Fruit fly (Drosophila melanogaster) whole organism, embryonic: ENCODE measurements around the gene wus.

Experiments
- ATbp ChIP-seq: fragments of 200-800 bp; sonication (Bioruptor generic); optimal IDR thresholded peaks from 2 replicates; lab custom pipeline; 2017; ENCODE audit warnings: missing biosample characterization, mild to moderate bottlenecking, missing genetic modification characterization, missing genetic modification reagents
- Aef1 ChIP-seq: fragments of 200-800 bp; sonication (Bioruptor generic); IDR thresholded peaks from 3 replicates; pipeline ENCODE4 v1.3.6; 2022; ENCODE audit warnings: missing biosample characterization, missing genetic modification characterization
- Bgb ChIP-seq: fragments of 200-800 bp; sonication (Bioruptor generic); IDR thresholded peaks from 2 replicates; pipeline ENCODE4 v1.3.6; 2022; ENCODE audit warnings: missing biosample characterization, missing genetic modification characterization; ENCODE audit not compliant: partially characterized antibody
- Bteb2 ChIP-seq: fragments of 200-800 bp; sonication (Bioruptor generic); optimal IDR thresholded peaks from 2 replicates; lab custom pipeline; 2016; ENCODE audit warnings: missing biosample characterization, missing genetic modification characterization
- CG10543 ChIP-seq: fragments of 200-800 bp; sonication (Bioruptor generic); optimal IDR thresholded peaks from 3 replicates; lab custom pipeline; 2017; ENCODE audit warnings: missing biosample characterization, mild to moderate bottlenecking, missing genetic modification characterization, moderate library complexity
- CG10979 ChIP-seq: fragments of 200-800 bp; sonication (Bioruptor generic); optimal IDR thresholded peaks from 2 replicates; lab custom pipeline; 2018; ENCODE audit warnings: missing biosample characterization, mild to moderate bottlenecking, missing genetic modification characterization, moderate library complexity
- CG11093 ChIP-seq: fragments of 200-800 bp; sonication (Bioruptor generic); IDR thresholded peaks from 3 replicates; pipeline ENCODE4 v1.3.6; 2022; ENCODE audit warnings: missing biosample characterization, missing genetic modification characterization
- CG12071 ChIP-seq: fragments of 200-800 bp; sonication (Bioruptor generic); optimal IDR thresholded peaks from 3 replicates; lab custom pipeline; 2018; ENCODE audit warnings: missing biosample characterization, mild to moderate bottlenecking, missing genetic modification characterization
- CG14014 ChIP-seq: fragments of 200-800 bp; sonication (Bioruptor generic); IDR thresholded peaks from 2 replicates; pipeline ENCODE4 v1.3.6; 2022; ENCODE audit warnings: missing biosample characterization, missing genetic modification characterization
- CG1529 ChIP-seq: fragments of 200-800 bp; sonication (Bioruptor generic); optimal IDR thresholded peaks from 3 replicates; lab custom pipeline; 2018; ENCODE audit warnings: missing biosample characterization, missing genetic modification characterization
- CG18599 ChIP-seq: fragments of 200-800 bp; sonication (Bioruptor generic); optimal IDR thresholded peaks from 3 replicates; lab custom pipeline; 2017; ENCODE audit warnings: missing biosample characterization, missing genetic modification characterization, mild to moderate bottlenecking, moderate library complexity, missing genetic modification reagents
- CG2678 ChIP-seq: fragments of 200-800 bp; sonication (Bioruptor generic); optimal IDR thresholded peaks from 3 replicates; lab custom pipeline; 2019; ENCODE audit warnings: missing biosample characterization, mild to moderate bottlenecking, missing genetic modification characterization, moderate library complexity
- CG2875 ChIP-seq: fragments of 200-800 bp; sonication (Bioruptor generic); optimal IDR thresholded peaks from 2 replicates; lab custom pipeline; 2017; ENCODE audit warnings: missing biosample characterization, mild to moderate bottlenecking, missing genetic modification characterization, missing genetic modification reagents
- CG2889 ChIP-seq: fragments of 200-800 bp; sonication (Bioruptor generic); IDR thresholded peaks from 3 replicates; pipeline ENCODE4 v1.3.6; 2022; ENCODE audit warnings: missing biosample characterization, missing genetic modification characterization
- CG3065 ChIP-seq: fragments of 200-800 bp; sonication (Bioruptor generic); optimal IDR thresholded peaks from 2 replicates; lab custom pipeline; 2016; ENCODE audit warnings: missing biosample characterization, missing genetic modification characterization
- CG3995 ChIP-seq: fragments of 200-800 bp; sonication (Bioruptor generic); optimal IDR thresholded peaks from 3 replicates; lab custom pipeline; 2016; ENCODE audit warnings: missing biosample characterization, missing genetic modification characterization
- CG5245 ChIP-seq: fragments of 200-800 bp; sonication (Bioruptor generic); optimal IDR thresholded peaks from 3 replicates; lab custom pipeline; 2016; ENCODE audit warnings: missing biosample characterization, missing genetic modification characterization
- CG6254 ChIP-seq: fragments of 200-800 bp; sonication (Bioruptor generic); optimal IDR thresholded peaks from 3 replicates; lab custom pipeline; 2017; ENCODE audit warnings: mild to moderate bottlenecking, missing biosample characterization, missing genetic modification reagents, missing genetic modification characterization
- CG7786 ChIP-seq: fragments of 200-800 bp; sonication (Bioruptor generic); optimal IDR thresholded peaks from 2 replicates; lab custom pipeline; 2016; ENCODE audit warnings: missing biosample characterization, missing genetic modification characterization
- CG9932 ChIP-seq: fragments of 200-800 bp; sonication (Bioruptor generic); IDR thresholded peaks from 2 replicates; pipeline ENCODE4 v1.3.6; 2022; ENCODE audit warnings: missing biosample characterization, missing genetic modification characterization
- Dbx ChIP-seq: fragments of 200-800 bp; sonication (Bioruptor generic); IDR thresholded peaks from 3 replicates; pipeline ENCODE4 v1.3.6; 2022; ENCODE audit warnings: missing biosample characterization, missing genetic modification characterization
- Ets97D ChIP-seq: fragments of 200-800 bp; sonication (Bioruptor generic); optimal IDR thresholded peaks from 3 replicates; lab custom pipeline; 2016; ENCODE audit warnings: missing biosample characterization, missing genetic modification characterization
- Lhr ChIP-seq: fragments of 200-800 bp; sonication (Bioruptor generic); optimal IDR thresholded peaks from 3 replicates; lab custom pipeline; 2017; ENCODE audit warnings: mild to moderate bottlenecking, missing biosample characterization, missing genetic modification reagents, missing genetic modification characterization
- MBD-R2 ChIP-seq: fragments of 200-800 bp; sonication (Bioruptor generic); IDR thresholded peaks from 2 replicates; pipeline ENCODE4 v1.3.6; 2022; ENCODE audit warnings: missing biosample characterization, missing genetic modification characterization
- ase ChIP-seq: fragments of 200-800 bp; sonication (Bioruptor generic); IDR thresholded peaks from 3 replicates; pipeline ENCODE4 v1.3.6; 2022; ENCODE audit warnings: missing biosample characterization, missing genetic modification characterization
- ash1 ChIP-seq: fragments of 200-800 bp; sonication (Bioruptor generic); optimal IDR thresholded peaks from 2 replicates; lab custom pipeline; 2018; ENCODE audit warnings: missing biosample characterization, mild to moderate bottlenecking, missing genetic modification characterization
- ato ChIP-seq: fragments of 200-800 bp; sonication (Bioruptor generic); IDR thresholded peaks from 2 replicates; pipeline ENCODE4 v1.3.6; 2022; ENCODE audit warnings: missing biosample characterization, missing genetic modification characterization; ENCODE audit not compliant: partially characterized antibody
- cad ChIP-seq: fragments of >200 bp; optimal IDR thresholded peaks from 2 replicates; lab custom pipeline; 2017; ENCODE audit warnings: missing biosample characterization, missing genetic modification characterization
- chm ChIP-seq: fragments of 200-800 bp; sonication (Bioruptor generic); IDR thresholded peaks from 2 replicates; pipeline ENCODE4 v1.3.6; 2022; ENCODE audit warnings: missing biosample characterization, missing genetic modification characterization
- croc ChIP-seq: fragments of 200-800 bp; sonication (Bioruptor generic); conservative IDR thresholded peaks from 3 replicates; pipeline ENCODE4 v1.3.6; 2022; ENCODE audit warnings: missing biosample characterization, missing genetic modification characterization
- danr ChIP-seq: fragments of 200-800 bp; sonication (Bioruptor generic); IDR thresholded peaks from 2 replicates; pipeline ENCODE4 v1.3.6; 2022; ENCODE audit warnings: missing biosample characterization, missing genetic modification characterization
- ems ChIP-seq: fragments of 200-800 bp; sonication (Bioruptor generic); optimal IDR thresholded peaks from 3 replicates; lab custom pipeline; 2016; ENCODE audit warnings: missing biosample characterization, missing genetic modification characterization
- fd3F ChIP-seq: fragments of 200-800 bp; sonication (Bioruptor generic); optimal IDR thresholded peaks from 2 replicates; lab custom pipeline; 2018; ENCODE audit warnings: missing biosample characterization, mild to moderate bottlenecking, missing genetic modification characterization, moderate library complexity
- ftz-f1 ChIP-seq: fragments of 200-800 bp; sonication (Bioruptor generic); optimal IDR thresholded peaks from 2 replicates; lab custom pipeline; 2016; ENCODE audit warnings: missing biosample characterization, missing genetic modification characterization
- fu2 ChIP-seq: fragments of 200-800 bp; sonication (Bioruptor generic); optimal IDR thresholded peaks from 2 replicates; lab custom pipeline; 2016; ENCODE audit warnings: missing biosample characterization, missing genetic modification characterization
- hth ChIP-seq: fragments of >200 bp; optimal IDR thresholded peaks from 2 replicates; lab custom pipeline; 2017; ENCODE audit warnings: inconsistent platforms
- lola ChIP-seq, 3 experiments: fragments of >200 bp in 2 of 3; fragments of 200-800 bp in 1 of 3; sonication (Bioruptor generic) in 1 of 3; optimal IDR thresholded peaks; 2 replicates each; lab custom pipeline; 2017 to 2019; ENCODE audit warnings: missing biosample characterization in 3 of 3, missing genetic modification characterization in 3 of 3, mild to moderate bottlenecking in 1 of 3, moderate library complexity in 1 of 3
- mam ChIP-seq: fragments of 200-800 bp; sonication (Bioruptor generic); optimal IDR thresholded peaks from 3 replicates; lab custom pipeline; 2016; ENCODE audit warnings: missing biosample characterization, missing genetic modification characterization
- mirr ChIP-seq: fragments of 200-800 bp; sonication (Bioruptor generic); optimal IDR thresholded peaks from 3 replicates; lab custom pipeline; 2018; ENCODE audit warnings: missing biosample characterization, mild to moderate bottlenecking, missing genetic modification characterization
- nerfin-2 ChIP-seq: fragments of 200-800 bp; sonication (Bioruptor generic); IDR thresholded peaks from 2 replicates; pipeline ENCODE4 v1.3.6; 2022; ENCODE audit warnings: missing biosample characterization, missing genetic modification characterization; ENCODE audit not compliant: partially characterized antibody
- pb ChIP-seq: fragments of 200-800 bp; sonication (Bioruptor generic); optimal IDR thresholded peaks from 3 replicates; lab custom pipeline; 2016; ENCODE audit warnings: missing biosample characterization, missing genetic modification characterization
- sens ChIP-seq: fragments of 200-800 bp; sonication (Bioruptor generic); peaks from one replicate; lab custom pipeline; 2016; ENCODE audit warnings: missing biosample characterization, missing genetic modification characterization
- slp2 ChIP-seq: fragments of 200-800 bp; sonication (Bioruptor generic); optimal IDR thresholded peaks from 2 replicates; lab custom pipeline; 2016; ENCODE audit warnings: missing biosample characterization, missing genetic modification characterization
- sob ChIP-seq: fragments of 200-800 bp; sonication (Bioruptor generic); IDR thresholded peaks from 2 replicates; pipeline ENCODE4 v1.3.6; 2022; ENCODE audit warnings: missing biosample characterization, missing genetic modification characterization
- sqz ChIP-seq: fragments of 200-800 bp; sonication (Bioruptor generic); optimal IDR thresholded peaks from 3 replicates; lab custom pipeline; 2018; ENCODE audit warnings: missing biosample characterization, mild to moderate bottlenecking, missing genetic modification characterization
- sug ChIP-seq: fragments of 200-800 bp; optimal IDR thresholded peaks from 2 replicates; lab custom pipeline; 2019; ENCODE audit warnings: missing biosample characterization, mild to moderate bottlenecking, missing genetic modification characterization, moderate library complexity
- trem ChIP-seq: fragments of 200-800 bp; optimal IDR thresholded peaks from 3 replicates; lab custom pipeline; 2019; ENCODE audit warnings: missing biosample characterization, mild to moderate bottlenecking, missing genetic modification characterization, moderate library complexity
- unpg ChIP-seq: fragments of 200-800 bp; sonication (Bioruptor generic); optimal IDR thresholded peaks from 3 replicates; lab custom pipeline; 2018; ENCODE audit warnings: missing biosample characterization, mild to moderate bottlenecking, missing genetic modification characterization, moderate library complexity
- z ChIP-seq: fragments of 200-800 bp; sonication (Bioruptor generic); IDR thresholded peaks from 3 replicates; pipeline ENCODE4 v1.3.6; 2022; ENCODE audit warnings: missing biosample characterization, missing genetic modification characterization

Gene wus

dm6 chrX:16930465-16931286 is 10.0 kb downstream of the wus start:
- peak; percentile 72 for TF ChIP-seq sqz
- peak; percentile 40 for TF ChIP-seq CG5245
- TF ChIP-seq CG14014 (GFP tag; lab: Robert Waterston, UW): peak; percentile 27
- peak; percentile 66 for TF ChIP-seq CG18599
- TF ChIP-seq CG12071 (GFP tag; lab: Kevin White, UChicago): peak; percentile 40
- TF ChIP-seq ftz-f1 (GFP tag; lab: Kevin White, UChicago): no peak
- peak; percentile 91 for TF ChIP-seq sens
- peak; percentile 67 for TF ChIP-seq unpg (GFP tag; lab: Kevin White, UChicago)
- peak; percentile 39; the same call in 1 of the 3 replicates for TF ChIP-seq CG11093 (GFP tag; lab: Robert Waterston, UW)
- TF ChIP-seq sob (GFP tag; lab: Robert Waterston, UW): no peak; the same call in none of the 2 replicates
- TF ChIP-seq CG6254 (GFP tag; lab: Kevin White, UChicago): peak; percentile 54
- 0 out of 2 replicates have a peak, but pooled peaks have one; percentile 9 for TF ChIP-seq chm (GFP tag; lab: Robert Waterston, UW)
- no peak for TF ChIP-seq nerfin-2
- no peak for TF ChIP-seq CG3995 (GFP tag; lab: Kevin White, UChicago)
- TF ChIP-seq pb (GFP tag; lab: Kevin White, UChicago): no peak
- no peak for TF ChIP-seq ash1 (GFP tag; lab: Kevin White, UChicago)
- TF ChIP-seq danr (GFP tag; lab: Robert Waterston, UW): 0 out of 2 replicates have a peak, but pooled peaks have one; percentile 20
- peak; percentile 60; the same call in 1 of the 3 replicates for TF ChIP-seq ase (GFP tag; lab: Robert Waterston, UW)
- no peak for TF ChIP-seq slp2 (GFP tag; lab: Kevin White, UChicago)
- TF ChIP-seq CG2678 (tag; lab: Kevin White, UChicago): peak; percentile 81
- TF ChIP-seq lola (GFP tag; optimal IDR thresholded peaks at IDR 0.05; lab: Kevin White, UChicago): peak in 1 of 3 experiments; percentile 25
- TF ChIP-seq z (GFP tag; lab: Robert Waterston, UW): no peak
- TF ChIP-seq Ets97D (GFP tag; lab: Kevin White, UChicago): peak; percentile 12
- TF ChIP-seq mirr (GFP tag; lab: Kevin White, UChicago): no peak
- TF ChIP-seq hth (lab: Kevin White, UChicago): no peak
- TF ChIP-seq CG10543 (GFP tag; lab: Kevin White, UChicago): peak; percentile 34
- peak; percentile 57 for TF ChIP-seq CG9932 (GFP tag; lab: Robert Waterston, UW)
- peak; percentile 45 for TF ChIP-seq fd3F (GFP tag; lab: Kevin White, UChicago)
- peak; percentile 27; the same call in 1 of the 2 replicates for TF ChIP-seq MBD-R2
- TF ChIP-seq Lhr (GFP tag; lab: Kevin White, UChicago): no peak
- no peak for TF ChIP-seq ato
- TF ChIP-seq croc (GFP tag; lab: Robert Waterston, UW): peak; percentile 53; the same call in 2 of the 3 replicates
- TF ChIP-seq Dbx: 0 out of 3 replicates have a peak, but pooled peaks have one; percentile 32
- peak; percentile 13 for TF ChIP-seq CG7786 (GFP tag; lab: Kevin White, UChicago)
- peak; percentile 18; the same call in 1 of the 3 replicates for TF ChIP-seq CG2889 (GFP tag; lab: Robert Waterston, UW)
- peak; percentile 61 for TF ChIP-seq Aef1 (GFP tag; lab: Robert Waterston, UW)
- TF ChIP-seq sug (tag; lab: Kevin White, UChicago): peak; percentile 37
- TF ChIP-seq cad: no peak
- TF ChIP-seq trem (tag; lab: Kevin White, UChicago): peak; percentile 14
- no peak for TF ChIP-seq CG3065 (GFP tag; lab: Kevin White, UChicago)
- TF ChIP-seq Bgb: no peak; the same call in 1 of the 2 replicates
- peak; percentile 41 for TF ChIP-seq mam
- TF ChIP-seq Bteb2: no peak
- peak; percentile 76 for TF ChIP-seq CG10979 (tag; lab: Kevin White, UChicago)
- peak; percentile 2 for TF ChIP-seq CG2875 (GFP tag; lab: Kevin White, UChicago)
- TF ChIP-seq ATbp: peak; percentile 48
- no peak for TF ChIP-seq fu2 (GFP tag; lab: Kevin White, UChicago)
- no peak for TF ChIP-seq CG1529 (GFP tag; lab: Kevin White, UChicago)
- TF ChIP-seq ems: no peak
